Worm (Caenorhabditis elegans) whole organism, L4 larva: ENCODE data around the gene F12F6.7.

Source experiments
- D1046.2 ChIP-seq: fragments of 200-800 bp; sonication (Bioruptor generic); IDR thresholded peaks from 2 replicates; pipeline ENCODE4 v1.3.6; 2022; ENCODE audit warnings: missing genetic modification characterization, missing compliant biosample characterization
- F10B5.3 ChIP-seq: sonication (generic microtip); optimal IDR thresholded peaks from 2 replicates; lab custom pipeline; 2016; ENCODE audit warnings: mild to moderate bottlenecking, missing genetic modification characterization, missing compliant biosample characterization
- F26F4.8 ChIP-seq: fragments of 200-800 bp; sonication (Bioruptor generic); conservative IDR thresholded peaks from 2 replicates; pipeline ENCODE4 v1.3.6; 2022; ENCODE audit warnings: missing genetic modification characterization, missing compliant biosample characterization
- F37D6.2 ChIP-seq: sonication (generic microtip); optimal IDR thresholded peaks from 2 replicates; lab custom pipeline; 2016; ENCODE audit warnings: mild to moderate bottlenecking, missing genetic modification characterization, missing compliant biosample characterization
- F44E2.7 ChIP-seq: fragments of 200-800 bp; sonication (Bioruptor generic); IDR thresholded peaks from 2 replicates; pipeline ENCODE4 v2.1.2; 2022; ENCODE audit warnings: missing genetic modification characterization, missing compliant biosample characterization
- Y75B8A.6 ChIP-seq: fragments of 200-800 bp; sonication (Bioruptor generic); IDR thresholded peaks from 2 replicates; pipeline ENCODE4 v1.3.6; 2022; ENCODE audit warnings: missing genetic modification reagents, missing genetic modification characterization, missing compliant biosample characterization
- ZK337.2 ChIP-seq: fragments of 200-800 bp; sonication (Bioruptor generic); IDR thresholded peaks from 2 replicates; pipeline ENCODE4 v1.3.6; 2022; ENCODE audit warnings: missing genetic modification reagents, missing genetic modification characterization, missing compliant biosample characterization
- aha-1 ChIP-seq: fragments of 150-350 bp; peaks from one replicate; lab custom pipeline; 2014; ENCODE audit warnings: missing biosample characterization, missing genetic modification characterization
- attf-4 ChIP-seq: sonication (generic microtip); optimal IDR thresholded peaks from 3 replicates; lab custom pipeline; 2017; ENCODE audit warnings: missing biosample characterization, missing genetic modification characterization
- ceh-28 ChIP-seq: fragments of 150-350 bp; optimal IDR thresholded peaks from 2 replicates; lab custom pipeline; 2014; ENCODE audit warnings: missing biosample characterization, missing genetic modification reagents, missing genetic modification characterization
- ceh-32 ChIP-seq: sonication (generic microtip); optimal IDR thresholded peaks from 2 replicates; lab custom pipeline; 2016; ENCODE audit warnings: mild to moderate bottlenecking, missing genetic modification characterization, missing compliant biosample characterization; ENCODE audit not compliant: poor library complexity
- ceh-44 ChIP-seq: fragments of 200-800 bp; sonication (Bioruptor generic); IDR thresholded peaks from 2 replicates; pipeline ENCODE4 v1.3.6; 2022; ENCODE audit warnings: missing genetic modification reagents, missing genetic modification characterization, missing compliant biosample characterization
- ceh-82 ChIP-seq: sonication (generic microtip); optimal IDR thresholded peaks from 2 replicates; lab custom pipeline; 2017; ENCODE audit warnings: missing biosample characterization, missing genetic modification characterization
- ces-1 ChIP-seq: fragments of 150-350 bp; sonication (generic microtip); optimal IDR thresholded peaks from 4 replicates; lab custom pipeline; 2014; ENCODE audit warnings: missing biosample characterization, missing genetic modification reagents, missing genetic modification characterization
- ctbp-1 ChIP-seq: fragments of 200-800 bp; sonication (Bioruptor generic); IDR thresholded peaks from 2 replicates; pipeline ENCODE4 v1.3.6; 2022; ENCODE audit warnings: missing genetic modification reagents, missing genetic modification characterization, missing compliant biosample characterization
- daf-12 ChIP-seq: fragments of 150-350 bp; optimal IDR thresholded peaks from 2 replicates; lab custom pipeline; 2014; ENCODE audit warnings: missing biosample characterization, missing genetic modification reagents, missing genetic modification characterization
- daf-16 ChIP-seq, 3 experiments: sonication (generic microtip); optimal IDR thresholded peaks; 2 replicates each; lab custom pipeline; 2016 to 2017; ENCODE audit warnings: missing genetic modification characterization in 3 of 3, missing genetic modification reagents in 3 of 3, mild to moderate bottlenecking in 2 of 3, missing compliant biosample characterization in 2 of 3, missing biosample characterization in 1 of 3, moderate library complexity in 1 of 3
- daf-8 ChIP-seq: fragments of 200-800 bp; sonication (Bioruptor generic); IDR thresholded peaks from 2 replicates; pipeline ENCODE4 v1.3.6; 2022; ENCODE audit warnings: missing genetic modification characterization, missing compliant biosample characterization
- dpl-1 ChIP-seq: fragments of 150-350 bp; optimal IDR thresholded peaks from 2 replicates; lab custom pipeline; 2014; ENCODE audit warnings: missing biosample characterization, missing genetic modification reagents, missing genetic modification characterization
- dve-1 ChIP-seq: sonication (generic microtip); optimal IDR thresholded peaks from 2 replicates; lab custom pipeline; 2017; ENCODE audit warnings: antibody characterized with exemption, mild to moderate bottlenecking, missing genetic modification characterization, missing compliant biosample characterization; ENCODE audit not compliant: insufficient read depth
- egl-43 ChIP-seq: fragments of 200-800 bp; sonication (Bioruptor generic); IDR thresholded peaks from 2 replicates; pipeline ENCODE4 v1.3.6; 2022; ENCODE audit warnings: missing genetic modification reagents, missing genetic modification characterization, missing compliant biosample characterization
- fkh-10 ChIP-seq: fragments of 150-350 bp; optimal IDR thresholded peaks from 2 replicates; lab custom pipeline; 2014; ENCODE audit warnings: missing biosample characterization, missing genetic modification reagents, missing genetic modification characterization
- gei-8 ChIP-seq: fragments of 200-800 bp; sonication (Bioruptor generic); optimal IDR thresholded peaks from 2 replicates; lab custom pipeline; 2018; ENCODE audit warnings: mild to moderate bottlenecking, missing genetic modification characterization, missing compliant biosample characterization
- hlh-11 ChIP-seq: fragments of 200-800 bp; sonication (Bioruptor generic); optimal IDR thresholded peaks from 2 replicates; lab custom pipeline; 2018; ENCODE audit warnings: mild to moderate bottlenecking, missing genetic modification characterization, missing compliant biosample characterization
- hlh-30 ChIP-seq: sonication (generic microtip); optimal IDR thresholded peaks from 2 replicates; lab custom pipeline; 2017; ENCODE audit warnings: antibody characterized with exemption, mild to moderate bottlenecking, missing genetic modification characterization, missing compliant biosample characterization; ENCODE audit not compliant: insufficient read depth
- lim-7 ChIP-seq: fragments of 200-800 bp; sonication (Bioruptor generic); IDR thresholded peaks from 2 replicates; pipeline ENCODE4 v1.3.6; 2022; ENCODE audit warnings: missing genetic modification characterization, missing compliant biosample characterization
- lin-1 ChIP-seq: fragments of 200-800 bp; sonication (Bioruptor generic); IDR thresholded peaks from 2 replicates; pipeline ENCODE4 v1.3.6; 2022; ENCODE audit warnings: missing genetic modification reagents, missing genetic modification characterization, missing compliant biosample characterization
- madf-5 ChIP-seq, 2 experiments: fragments of 200-800 bp; sonication (Bioruptor generic); IDR thresholded peaks; 2 replicates each; pipeline ENCODE4 v1.3.6; 2022; ENCODE audit warnings: missing compliant biosample characterization in 2 of 2, missing genetic modification characterization in 2 of 2
- madf-9 ChIP-seq: fragments of 200-800 bp; sonication (Bioruptor generic); conservative IDR thresholded peaks from 2 replicates; pipeline ENCODE4 v1.3.6; 2022; ENCODE audit warnings: missing genetic modification reagents, missing genetic modification characterization, missing compliant biosample characterization
- mes-2 ChIP-seq: sonication (generic microtip); optimal IDR thresholded peaks from 2 replicates; lab custom pipeline; 2016; ENCODE audit warnings: missing genotype, mild to moderate bottlenecking, missing genetic modification characterization, missing compliant biosample characterization; ENCODE audit not compliant: poor library complexity, severe bottlenecking
- mxl-2 ChIP-seq: fragments of 200-800 bp; sonication (Bioruptor generic); conservative IDR thresholded peaks from 2 replicates; pipeline ENCODE4 v1.3.6; 2022; ENCODE audit warnings: missing genetic modification reagents, missing genetic modification characterization, missing compliant biosample characterization
- mxl-3 ChIP-seq: fragments of 200-800 bp; sonication (Bioruptor generic); optimal IDR thresholded peaks from 2 replicates; lab custom pipeline; 2018; ENCODE audit warnings: mild to moderate bottlenecking, missing genetic modification characterization, missing compliant biosample characterization
- nhr-102 ChIP-seq: sonication (generic microtip); optimal IDR thresholded peaks from 2 replicates; lab custom pipeline; 2016; ENCODE audit warnings: mild to moderate bottlenecking, missing genetic modification characterization, moderate library complexity, missing compliant biosample characterization
- nhr-11 ChIP-seq: fragments of 150-350 bp; optimal IDR thresholded peaks from 2 replicates; lab custom pipeline; 2014; ENCODE audit warnings: missing biosample characterization, missing genetic modification characterization
- nhr-237 ChIP-seq: sonication (generic microtip); optimal IDR thresholded peaks from 2 replicates; lab custom pipeline; 2017; ENCODE audit warnings: missing biosample characterization, missing genetic modification characterization
- nhr-25 ChIP-seq: sonication (generic microtip); optimal IDR thresholded peaks from 2 replicates; lab custom pipeline; 2017; ENCODE audit warnings: missing genetic modification characterization, mild to moderate bottlenecking, missing compliant biosample characterization, antibody characterized with exemption, moderate library complexity, borderline replicate concordance; ENCODE audit not compliant: insufficient read depth
- nhr-77 ChIP-seq: fragments of 150-350 bp; optimal IDR thresholded peaks from 2 replicates; lab custom pipeline; 2014; ENCODE audit warnings: missing biosample characterization, missing genetic modification characterization
- php-3 ChIP-seq: fragments of 200-800 bp; sonication (Bioruptor generic); IDR thresholded peaks from 2 replicates; pipeline ENCODE4 v1.3.6; 2022; ENCODE audit warnings: missing genetic modification reagents, missing genetic modification characterization, missing compliant biosample characterization
- sdz-12 ChIP-seq: fragments of 200-800 bp; sonication (Bioruptor generic); optimal IDR thresholded peaks from 2 replicates; lab custom pipeline; 2018; ENCODE audit warnings: mild to moderate bottlenecking, missing genetic modification characterization, missing compliant biosample characterization
- set-16 ChIP-seq: fragments of 200-800 bp; sonication (Bioruptor generic); IDR thresholded peaks from 2 replicates; pipeline ENCODE4 v1.3.6; 2022; ENCODE audit warnings: missing genetic modification reagents, missing genetic modification characterization, missing compliant biosample characterization
- skn-1 ChIP-seq: fragments of 150-350 bp; optimal IDR thresholded peaks from 2 replicates; lab custom pipeline; 2014; ENCODE audit warnings: missing biosample characterization, missing genetic modification characterization
- snpc-1.2 ChIP-seq: fragments of 200-800 bp; sonication (Bioruptor generic); IDR thresholded peaks from 2 replicates; pipeline ENCODE4 v1.3.6; 2022; ENCODE audit warnings: missing genetic modification reagents, missing genetic modification characterization, missing compliant biosample characterization
- unc-62 ChIP-seq, 3 experiments: fragments of 150-350 bp in 1 of 3; sonication (generic microtip); optimal IDR thresholded peaks in 2 of 3; peaks in 1 of 3; 1 replicate in 1 of 3; 2 replicates in 2 of 3; lab custom pipeline; 2014 to 2017; ENCODE audit warnings: missing biosample characterization in 3 of 3, missing genetic modification characterization in 3 of 3, missing genetic modification reagents in 3 of 3, missing genotype in 1 of 3
- vab-7 ChIP-seq: fragments of 200-800 bp; sonication (Bioruptor generic); IDR thresholded peaks from 2 replicates; pipeline ENCODE4 v1.3.6; 2022; ENCODE audit warnings: missing genetic modification reagents, missing genetic modification characterization, missing compliant biosample characterization
- zag-1 ChIP-seq: fragments of 150-350 bp; optimal IDR thresholded peaks from 2 replicates; lab custom pipeline; 2014; ENCODE audit warnings: missing biosample characterization, missing genetic modification characterization
- zfp-2 ChIP-seq: sonication (generic microtip); optimal IDR thresholded peaks from 2 replicates; lab custom pipeline; 2016; ENCODE audit warnings: mild to moderate bottlenecking, missing genetic modification characterization, missing compliant biosample characterization
- zip-11 ChIP-seq: fragments of 200-800 bp; sonication (Bioruptor generic); IDR thresholded peaks from 2 replicates; pipeline ENCODE4 v1.3.6; 2022; ENCODE audit warnings: missing genetic modification characterization, missing compliant biosample characterization
- ztf-11 ChIP-seq: fragments of 150-350 bp; optimal IDR thresholded peaks from 2 replicates; lab custom pipeline; 2014; ENCODE audit warnings: missing biosample characterization, missing genetic modification characterization

The F12F6.7 gene

DNA sequence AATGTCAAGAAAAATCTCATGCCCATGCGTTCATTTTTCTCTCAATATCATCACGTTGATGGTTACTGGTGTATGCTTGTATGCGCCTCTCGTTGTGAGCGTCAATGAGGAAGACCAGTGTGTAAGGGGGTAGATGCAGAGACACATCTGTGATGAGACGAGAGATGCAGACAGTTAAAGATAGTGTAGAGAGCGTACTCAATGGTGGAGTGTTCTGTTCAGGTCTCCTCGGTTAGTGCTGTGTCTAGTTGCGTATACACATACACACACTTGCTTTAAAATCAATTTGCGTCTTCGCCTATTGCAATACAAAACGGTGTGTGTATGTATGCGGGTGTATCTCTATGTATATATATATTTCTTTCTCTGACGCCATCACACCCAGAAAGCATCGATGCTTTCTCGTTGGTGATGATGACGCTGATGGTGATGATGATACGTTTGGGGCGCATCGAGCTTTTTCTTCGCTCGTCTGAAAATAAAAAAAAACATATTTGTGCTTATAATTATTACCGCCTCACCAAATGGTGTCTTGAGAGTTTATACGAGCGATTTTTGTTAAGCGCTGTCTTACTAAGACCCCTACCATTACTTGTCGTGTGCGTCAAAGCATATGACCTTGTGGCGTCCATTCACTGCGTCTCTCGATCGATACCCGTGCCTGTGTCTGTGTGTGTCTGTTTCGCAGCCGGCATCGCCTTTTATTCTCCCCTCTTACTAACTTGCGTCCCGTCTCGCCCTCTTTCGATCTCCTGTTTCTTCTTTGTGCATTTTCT is 32.0 kb upstream of the F12F6.7 start, which contains the start of gene F40F11.3 (continued):
- TF ChIP-seq unc-62 (GFP tag; optimal IDR thresholded peaks at IDR 0.05 in 1 of 2; lab: Kevin White, UChicago) (peak in 1 of 2 experiments; percentile 99), unc-62 (tag; optimal IDR thresholded peaks at IDR 0.05; lab: Kevin White, UChicago) (no peak), nhr-11 (tag; lab: Kevin White, UChicago) (peak; percentile 73), lin-1 (GFP tag; lab: Robert Waterston, UW) (no peak; the same call in 1 of the 2 replicates), F10B5.3 (peak; percentile 58), ztf-11 (tag; lab: Kevin White, UChicago) (no peak), nhr-77 (tag; lab: Kevin White, UChicago) (peak; percentile 17), daf-16 (GFP tag; optimal IDR thresholded peaks at IDR 0.05; lab: Kevin White, UChicago) (peak; percentile 49 to 64), daf-16 (tag; optimal IDR thresholded peaks at IDR 0.05; lab: Kevin White, UChicago) (peak; percentile 78), zip-11 (no peak), nhr-102 (tag; lab: Kevin White, UChicago) (peak; percentile 34), ceh-28 (tag; lab: Kevin White, UChicago) (peak; percentile 41), nhr-237 (tag; lab: Kevin White, UChicago) (no peak), F37D6.2 (tag; lab: Kevin White, UChicago) (peak; percentile 68), gei-8 (GFP tag; lab: Kevin White, UChicago) (peak; percentile 59), vab-7 (GFP tag; lab: Robert Waterston, UW) (no peak), zag-1 (tag; lab: Kevin White, UChicago) (no peak), F26F4.8 (no peak), ctbp-1 (peak; percentile 74), daf-12 (tag; lab: Kevin White, UChicago) (no peak), snpc-1.2 (GFP tag; lab: Robert Waterston, UW) (peak; percentile 24), fkh-10 (GFP tag; lab: Kevin White, UChicago) (peak; percentile 81), mxl-3 (GFP tag; lab: Kevin White, UChicago) (peak; percentile 87), hlh-30 (tag; lab: Kevin White, UChicago) (peak; percentile 94), aha-1 (tag; lab: Kevin White, UChicago) (peak; percentile 96), zfp-2 (tag; lab: Kevin White, UChicago) (peak; percentile 67), ceh-32 (tag; lab: Kevin White, UChicago) (no peak), D1046.2 (no peak; the same call in 1 of the 2 replicates), F44E2.7 (GFP tag; lab: Robert Waterston, UW) (no peak), attf-4 (tag; lab: Kevin White, UChicago) (peak; percentile 38), dve-1 (peak; percentile 85), ceh-44 (0 out of 2 replicates have a peak, but pooled peaks have one; percentile 8), mes-2 (tag; lab: Kevin White, UChicago) (peak; percentile 83), ZK337.2 (GFP tag; lab: Robert Waterston, UW) (peak; percentile 65; the same call in 1 of the 2 replicates), mxl-2 (no peak), dpl-1 (peak; percentile 57), nhr-25 (peak; percentile 38), ces-1 (GFP tag; lab: Kevin White, UChicago) (peak; percentile 56), madf-9 (GFP tag; lab: Robert Waterston, UW) (no peak; the same call in 1 of the 2 replicates), php-3 (peak; percentile 77), ceh-82 (tag; lab: Kevin White, UChicago) (no peak), skn-1 (tag; lab: Kevin White, UChicago) (no peak), lim-7 (GFP tag; lab: Robert Waterston, UW) (peak; percentile 71; the same call in 1 of the 2 replicates), daf-8 (GFP tag; lab: Robert Waterston, UW) (no peak), egl-43 (GFP tag; lab: Robert Waterston, UW) (peak; percentile 47; the same call in 1 of the 2 replicates), hlh-11 (peak; percentile 95), Y75B8A.6 (GFP tag; lab: Robert Waterston, UW) (no peak), madf-5 (GFP tag; IDR thresholded peaks at IDR 0.05; lab: Robert Waterston, UW) (no peak), set-16 (no peak), sdz-12 (no peak)
